Worm (Caenorhabditis elegans): ENCODE results near the gene Y43H11AL.1.

DNA sequence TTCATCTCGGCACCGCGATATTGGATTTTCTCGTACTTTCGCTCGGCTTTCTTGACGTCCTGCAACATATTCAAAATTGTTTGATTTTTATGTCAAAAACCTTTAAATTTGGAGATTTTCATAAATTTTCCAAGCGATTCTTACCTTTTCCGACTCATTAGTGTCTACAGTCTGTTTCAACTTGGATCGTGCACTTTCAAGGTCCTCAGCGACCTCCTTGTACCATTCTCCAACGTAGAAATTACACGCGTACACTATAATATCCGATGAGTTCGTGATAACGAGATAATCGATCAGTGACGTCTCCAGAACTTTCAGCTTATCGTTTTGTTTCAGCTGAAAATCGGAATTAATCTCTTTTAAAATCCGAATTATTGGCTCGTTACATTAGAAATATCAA is 15.2 kb upstream of the Y43H11AL.1 start:
- TF ChIP-seq snpc-4 (tag; optimal IDR thresholded peaks at IDR 0.05), result no peak
- TF ChIP-seq lin-13 (tag; optimal IDR thresholded peaks at IDR 0.05), result no peak
- no peak for TF ChIP-seq pha-4 (tag; optimal IDR thresholded peaks at IDR 0.05)
- no peak for TF ChIP-seq nhr-12 (tag; optimal IDR thresholded peaks at IDR 0.05)
- TF ChIP-seq unc-39 (tag; optimal IDR thresholded peaks at IDR 0.05), result no peak

All from whole organism, mixed stage, embryonic.